Worm (Caenorhabditis elegans): ENCODE data around the gene pek-1.

pek-1 gene

DNA sequence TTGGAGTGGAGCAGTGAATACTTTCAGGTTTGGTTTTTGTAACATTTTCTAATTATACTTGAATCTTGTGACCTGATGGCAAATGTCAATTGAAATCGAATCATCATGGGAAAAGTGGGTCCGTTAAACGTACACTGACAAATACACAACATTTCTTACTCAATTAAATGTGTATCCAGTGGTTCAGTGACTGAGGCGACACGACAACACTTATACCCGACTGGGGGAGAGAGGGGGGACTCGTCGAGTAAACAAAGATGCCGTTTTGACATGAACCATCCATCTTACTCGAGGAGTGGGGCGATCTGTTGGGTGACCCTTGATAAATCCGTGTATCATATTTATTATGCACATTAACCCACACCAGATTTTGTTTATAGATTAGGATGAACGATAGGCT is 45.8 kb downstream of the pek-1 start:
- TF ChIP-seq ets-4 (tag; optimal IDR thresholded peaks at IDR 0.05) (no peak), pros-1 (tag; optimal IDR thresholded peaks at IDR 0.05) (no peak), C38D4.7 (GFP tag; optimal IDR thresholded peaks at IDR 0.05) (no peak), lin-11 (tag; optimal IDR thresholded peaks at IDR 0.05) (no peak), mec-3 (tag; optimal IDR thresholded peaks at IDR 0.05; ENCODE audit: borderline replicate concordance) (no peak), hlh-15 (tag; optimal IDR thresholded peaks at IDR 0.05) (no peak), unc-55 (GFP tag; optimal IDR thresholded peaks at IDR 0.05) (peak; percentile 54), ceh-6 (GFP tag; optimal IDR thresholded peaks at IDR 0.05) (no peak), elt-2 (tag; optimal IDR thresholded peaks at IDR 0.05) (no peak), tbx-2 (tag; optimal IDR thresholded peaks at IDR 0.05) (peak; percentile 29), unc-3 (GFP tag; conservative IDR thresholded peaks at IDR 0.05) (no peak), unc-3 (tag; optimal IDR thresholded peaks at IDR 0.05) (no peak), hlh-8 (tag; optimal IDR thresholded peaks at IDR 0.05) (no peak), K02D7.2 (tag; optimal IDR thresholded peaks at IDR 0.05) (no peak), fax-1 (tag; optimal IDR thresholded peaks at IDR 0.05) (no peak), T23F11.4 (GFP tag; optimal IDR thresholded peaks at IDR 0.05) (no peak), sox-4 (tag; optimal IDR thresholded peaks at IDR 0.05) (no peak), che-1 (tag; optimal IDR thresholded peaks at IDR 0.05) (no peak), unc-42 (tag; optimal IDR thresholded peaks at IDR 0.05) (peak; percentile 54), syd-9 (tag; optimal IDR thresholded peaks at IDR 0.05) (no peak)

DNA sequence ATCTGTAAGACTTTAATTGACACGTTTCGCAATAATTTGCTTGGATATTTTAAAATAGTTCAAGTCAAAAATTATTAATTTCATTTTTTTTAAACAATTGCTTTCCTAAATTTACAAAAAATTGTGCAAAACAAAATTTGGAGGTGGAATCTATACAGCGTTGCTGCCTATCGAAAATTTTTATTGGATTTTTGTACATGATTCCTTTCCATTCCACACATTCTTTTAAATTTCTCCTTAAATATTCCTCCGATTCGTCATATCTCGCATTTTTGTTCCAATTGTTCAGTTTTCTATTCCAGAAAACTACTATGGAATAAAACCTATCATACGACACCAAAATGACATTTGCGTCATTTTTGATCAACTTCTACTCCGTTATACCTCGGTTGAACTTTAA is 46.3 kb downstream of the pek-1 start, which contains the start of gene ttyh-1:
Gene ttyh-1 (plus strand): TSS at position 301 of the 400 bp plus-strand sequence.
- TF ChIP-seq pha-2 (tag; optimal IDR thresholded peaks at IDR 0.05) (no peak), fkh-10 (GFP tag; optimal IDR thresholded peaks at IDR 0.05) (no peak), dmd-4 (tag; optimal IDR thresholded peaks at IDR 0.05; ENCODE audit: borderline replicate concordance) (no peak), ceh-14 (tag; optimal IDR thresholded peaks at IDR 0.05) (no peak), odd-2 (tag; optimal IDR thresholded peaks at IDR 0.05) (no peak), ztf-16 (tag; optimal IDR thresholded peaks at IDR 0.05) (no peak), K02D7.2 (tag; optimal IDR thresholded peaks at IDR 0.05) (no peak), ceh-24 (tag; optimal IDR thresholded peaks at IDR 0.05) (no peak), elt-2 (tag; optimal IDR thresholded peaks at IDR 0.05) (no peak), T23F11.4 (GFP tag; optimal IDR thresholded peaks at IDR 0.05) (no peak), hlh-6 (tag; optimal IDR thresholded peaks at IDR 0.05) (no peak), tbx-2 (tag; optimal IDR thresholded peaks at IDR 0.05) (no peak), ceh-48 (tag; optimal IDR thresholded peaks at IDR 0.05) (no peak), zip-5 (tag; optimal IDR thresholded peaks at IDR 0.05) (no peak), fax-1 (tag; optimal IDR thresholded peaks at IDR 0.05) (no peak)

DNA sequence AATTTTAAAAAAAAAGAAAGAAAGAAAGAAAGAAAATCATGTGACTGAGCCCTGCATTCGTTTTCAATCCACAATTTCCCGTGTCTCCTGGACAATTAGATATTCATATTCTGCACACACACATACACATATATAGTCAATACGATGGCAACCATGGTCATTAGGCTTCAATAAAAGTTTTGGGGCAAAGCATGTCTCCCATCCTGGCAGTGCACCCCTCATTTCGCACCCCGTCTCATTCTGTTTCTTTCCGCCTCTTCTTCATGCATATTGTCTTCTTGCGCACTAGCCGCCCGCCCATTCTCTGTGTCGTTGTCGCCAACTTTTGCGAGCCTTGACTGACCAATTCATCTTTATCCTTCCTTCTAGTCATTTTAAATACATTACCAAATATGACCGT is 47.0 kb downstream of the pek-1 start:
- TF ChIP-seq ref-2 (tag; optimal IDR thresholded peaks at IDR 0.05) (peak; percentile 26), ets-4 (tag; optimal IDR thresholded peaks at IDR 0.05) (no peak), C38D4.7 (GFP tag; optimal IDR thresholded peaks at IDR 0.05) (no peak), odd-2 (tag; optimal IDR thresholded peaks at IDR 0.05) (no peak), ceh-31 (tag; optimal IDR thresholded peaks at IDR 0.05) (peak; percentile 67), ama-1 (optimal IDR thresholded peaks at IDR 0.05) (no peak), pha-2 (tag; optimal IDR thresholded peaks at IDR 0.05) (no peak), unc-55 (GFP tag; optimal IDR thresholded peaks at IDR 0.05) (peak; percentile 2), tbx-2 (tag; optimal IDR thresholded peaks at IDR 0.05) (peak; percentile 25), unc-42 (tag; optimal IDR thresholded peaks at IDR 0.05) (peak; percentile 78), hlh-30 (tag; optimal IDR thresholded peaks at IDR 0.05; ENCODE audit: insufficient read depth) (no peak)

DNA sequence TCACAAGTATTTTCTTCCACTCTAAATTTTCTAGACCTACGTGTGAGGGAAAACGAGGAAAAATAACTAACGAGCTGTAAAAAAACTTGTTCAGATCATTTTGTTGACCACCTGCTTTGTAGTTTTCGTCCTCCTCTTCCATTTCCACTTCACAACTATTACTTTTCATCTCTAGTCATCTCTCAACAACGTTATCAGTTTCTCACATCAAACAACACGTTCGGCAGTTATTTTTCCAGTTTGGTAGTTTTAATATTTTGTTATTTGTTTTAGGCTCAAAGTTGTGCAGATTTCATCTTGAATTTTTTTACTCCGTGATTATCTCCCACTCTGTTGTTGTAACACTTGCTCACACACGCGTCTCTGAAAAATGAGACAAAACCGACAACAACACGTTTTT is 47.6 kb downstream of the pek-1 start:
- no peak for TF ChIP-seq pqm-1 (tag; optimal IDR thresholded peaks at IDR 0.05)

DNA sequence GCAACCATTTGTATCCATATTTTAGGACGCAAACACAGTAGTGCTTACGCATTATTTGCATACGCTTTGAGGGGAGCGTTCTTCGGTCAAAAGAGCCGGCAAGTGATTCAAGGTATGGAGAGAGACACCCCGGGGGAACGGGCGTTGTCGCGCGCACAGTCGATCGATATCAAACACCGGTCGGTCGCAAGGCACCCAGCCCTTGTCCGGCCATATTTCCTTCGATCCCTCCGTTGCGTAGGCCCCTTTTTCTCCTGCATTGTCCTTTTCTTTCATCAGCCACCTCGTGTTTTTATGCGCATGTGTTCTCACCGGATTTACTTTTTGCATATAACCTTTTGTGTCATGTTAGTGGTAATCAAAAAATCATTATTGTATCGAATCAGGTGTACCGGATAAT is 48.7 kb downstream of the pek-1 start:
- TF ChIP-seq ceh-34 (tag; optimal IDR thresholded peaks at IDR 0.05) (no peak), ceh-48 (tag; optimal IDR thresholded peaks at IDR 0.05) (peak; percentile 38), hlh-13 (GFP tag; optimal IDR thresholded peaks at IDR 0.05) (no peak), pros-1 (tag; optimal IDR thresholded peaks at IDR 0.05) (no peak), sox-2 (GFP tag; IDR thresholded peaks at IDR 0.05) (no peak), ref-2 (tag; optimal IDR thresholded peaks at IDR 0.05) (peak; percentile 10)
